Fruit fly (Drosophila melanogaster) whole organism, embryonic: ENCODE data around the gene CG31988.

Experiments
- ATbp ChIP-seq: fragments of 200-800 bp; sonication (Bioruptor generic); optimal IDR thresholded peaks from 2 replicates; lab custom pipeline; 2017; ENCODE audit warnings: missing biosample characterization, mild to moderate bottlenecking, missing genetic modification characterization, missing genetic modification reagents
- BEAF-32 ChIP-seq: fragments of 200-800 bp; sonication (Bioruptor generic); optimal IDR thresholded peaks from 3 replicates; lab custom pipeline; 2017; ENCODE audit warnings: missing biosample characterization, missing genetic modification characterization, mild to moderate bottlenecking, moderate library complexity, missing genetic modification reagents
- Blimp-1 ChIP-seq: fragments of 200-800 bp; sonication (Bioruptor generic); optimal IDR thresholded peaks from 3 replicates; lab custom pipeline; 2018; ENCODE audit warnings: missing biosample characterization, missing genetic modification characterization, mild to moderate bottlenecking, moderate library complexity, missing genetic modification reagents
- CG10959 ChIP-seq: fragments of 200-800 bp; sonication (Bioruptor generic); IDR thresholded peaks from 2 replicates; pipeline ENCODE4 v1.3.6; 2022; ENCODE audit warnings: missing biosample characterization, missing genetic modification characterization
- CG11247 ChIP-seq: fragments of 200-800 bp; sonication (Bioruptor generic); IDR thresholded peaks from 2 replicates; pipeline ENCODE4 v1.3.6; 2022; ENCODE audit warnings: missing biosample characterization, missing genetic modification characterization
- CG11456 ChIP-seq: fragments of 200-800 bp; sonication (Bioruptor generic); IDR thresholded peaks from 3 replicates; pipeline ENCODE4 v1.3.6; 2022; ENCODE audit warnings: missing biosample characterization, missing genetic modification characterization
- CG11504 ChIP-seq: fragments of 200-800 bp; sonication (Bioruptor generic); optimal IDR thresholded peaks from 3 replicates; lab custom pipeline; 2019; ENCODE audit warnings: missing biosample characterization, mild to moderate bottlenecking, missing genetic modification characterization, moderate library complexity
- CG12299 ChIP-seq: fragments of 200-800 bp; sonication (Bioruptor generic); optimal IDR thresholded peaks from 2 replicates; lab custom pipeline; 2018; ENCODE audit warnings: missing biosample characterization, mild to moderate bottlenecking, missing genetic modification characterization
- CG1233 ChIP-seq: fragments of 200-800 bp; sonication (Bioruptor generic); optimal IDR thresholded peaks from 4 replicates; lab custom pipeline; 2018; ENCODE audit warnings: missing biosample characterization, mild to moderate bottlenecking, missing genetic modification characterization
- CG15479 ChIP-seq: fragments of 200-800 bp; sonication (Bioruptor generic); optimal IDR thresholded peaks from 3 replicates; lab custom pipeline; 2019; ENCODE audit warnings: missing biosample characterization, mild to moderate bottlenecking, missing genetic modification characterization, moderate library complexity
- CG2116 ChIP-seq: fragments of 200-800 bp; sonication (Bioruptor generic); optimal IDR thresholded peaks from 3 replicates; lab custom pipeline; 2018; ENCODE audit warnings: missing biosample characterization, mild to moderate bottlenecking, missing genetic modification characterization
- CG2199 ChIP-seq: fragments of 200-800 bp; sonication (Bioruptor generic); IDR thresholded peaks from 3 replicates; pipeline ENCODE4 v1.3.6; 2022; ENCODE audit warnings: missing biosample characterization, missing genetic modification characterization
- CG30431 ChIP-seq: fragments of 200-800 bp; sonication (Bioruptor generic); optimal IDR thresholded peaks from 2 replicates; lab custom pipeline; 2017; ENCODE audit warnings: missing biosample characterization, missing genetic modification characterization
- CG31441 ChIP-seq: fragments of 200-800 bp; sonication (Bioruptor generic); IDR thresholded peaks from 2 replicates; pipeline ENCODE4 v1.3.6; 2022; ENCODE audit warnings: missing biosample characterization, missing genetic modification characterization
- CG3407 ChIP-seq: fragments of 200-800 bp; sonication (Bioruptor generic); optimal IDR thresholded peaks from 2 replicates; lab custom pipeline; 2018; ENCODE audit warnings: missing biosample characterization, mild to moderate bottlenecking, missing genetic modification characterization
- CG4360 ChIP-seq: fragments of 200-800 bp; sonication (Bioruptor generic); IDR thresholded peaks from 2 replicates; pipeline ENCODE4 v1.3.6; 2022; ENCODE audit warnings: missing biosample characterization, missing genetic modification characterization
- CG4617 ChIP-seq: fragments of 200-800 bp; sonication (Bioruptor generic); optimal IDR thresholded peaks from 3 replicates; lab custom pipeline; 2016; ENCODE audit warnings: missing biosample characterization, missing genetic modification characterization, borderline replicate concordance
- CG6654 ChIP-seq: fragments of 200-800 bp; sonication (Bioruptor generic); optimal IDR thresholded peaks from 2 replicates; lab custom pipeline; 2017; ENCODE audit warnings: missing biosample characterization, mild to moderate bottlenecking, missing genetic modification characterization
- CG7271 ChIP-seq: fragments of 200-800 bp; sonication (Bioruptor generic); optimal IDR thresholded peaks from 2 replicates; lab custom pipeline; 2018; ENCODE audit warnings: missing biosample characterization, mild to moderate bottlenecking, missing genetic modification characterization, moderate library complexity
- CG7357 ChIP-seq: fragments of 200-800 bp; sonication (Bioruptor generic); IDR thresholded peaks from 3 replicates; pipeline ENCODE4 v1.3.6; 2022; ENCODE audit warnings: missing biosample characterization, missing genetic modification characterization
- CG7786 ChIP-seq: fragments of 200-800 bp; sonication (Bioruptor generic); optimal IDR thresholded peaks from 2 replicates; lab custom pipeline; 2016; ENCODE audit warnings: missing biosample characterization, missing genetic modification characterization
- CG8765 ChIP-seq: fragments of 200-800 bp; sonication (Bioruptor generic); IDR thresholded peaks from 2 replicates; pipeline ENCODE4 v1.3.6; 2022; ENCODE audit warnings: missing biosample characterization, missing genetic modification characterization
- CG9215 ChIP-seq: fragments of 200-800 bp; sonication (Bioruptor generic); IDR thresholded peaks from 2 replicates; pipeline ENCODE4 v1.3.6; 2022; ENCODE audit warnings: missing biosample characterization, missing genetic modification characterization
- CG9797 ChIP-seq: fragments of 200-800 bp; sonication (Bioruptor generic); optimal IDR thresholded peaks from 3 replicates; lab custom pipeline; 2018; ENCODE audit warnings: missing biosample characterization, mild to moderate bottlenecking, missing genetic modification characterization
- Drgx ChIP-seq: fragments of 200-800 bp; sonication (Bioruptor generic); IDR thresholded peaks from 2 replicates; pipeline ENCODE4 v1.3.6; 2022; ENCODE audit warnings: missing biosample characterization, missing genetic modification characterization
- HLH4C ChIP-seq: fragments of 200-800 bp; sonication (Bioruptor generic); IDR thresholded peaks from 3 replicates; pipeline ENCODE4 v1.3.6; 2022; ENCODE audit warnings: missing biosample characterization, missing genetic modification characterization; ENCODE audit not compliant: partially characterized antibody
- HLH54F ChIP-seq: fragments of 200-800 bp; sonication (Bioruptor generic); optimal IDR thresholded peaks from 3 replicates; lab custom pipeline; 2016; ENCODE audit warnings: missing biosample characterization, missing genetic modification characterization
- HLHmδ ChIP-seq: fragments of 200-800 bp; sonication (Bioruptor generic); optimal IDR thresholded peaks from 2 replicates; lab custom pipeline; 2018; ENCODE audit warnings: missing biosample characterization, mild to moderate bottlenecking, missing genetic modification characterization, moderate library complexity
- Neu2 ChIP-seq: fragments of 200-800 bp; sonication (Bioruptor generic); optimal IDR thresholded peaks from 3 replicates; lab custom pipeline; 2016; ENCODE audit warnings: missing biosample characterization, missing genetic modification characterization, borderline replicate concordance
- Oaz ChIP-seq: fragments of 200-800 bp; sonication (Bioruptor generic); IDR thresholded peaks from 2 replicates; pipeline ENCODE4 v1.3.6; 2022; ENCODE audit warnings: missing biosample characterization, missing genetic modification characterization
- Opbp ChIP-seq: fragments of 200-800 bp; sonication (Bioruptor generic); IDR thresholded peaks from 3 replicates; pipeline ENCODE4 v1.3.6; 2022; ENCODE audit warnings: missing biosample characterization, missing genetic modification characterization; ENCODE audit not compliant: partially characterized antibody
- Scr ChIP-seq: fragments of 200-800 bp; sonication (Bioruptor generic); IDR thresholded peaks from 2 replicates; pipeline ENCODE4 v1.3.6; 2022; ENCODE audit warnings: missing biosample characterization, missing genetic modification characterization; ENCODE audit not compliant: partially characterized antibody
- Side ChIP-seq: fragments of 200-800 bp; sonication (Bioruptor generic); optimal IDR thresholded peaks from 2 replicates; lab custom pipeline; 2016; ENCODE audit warnings: missing biosample characterization, missing genetic modification characterization
- Spps ChIP-seq: fragments of 200-800 bp; sonication (Bioruptor generic); optimal IDR thresholded peaks from 2 replicates; lab custom pipeline; 2018; ENCODE audit warnings: missing biosample characterization, mild to moderate bottlenecking, missing genetic modification characterization
- ab ChIP-seq: fragments of 200-800 bp; sonication (Bioruptor generic); optimal IDR thresholded peaks from 2 replicates; lab custom pipeline; 2016; ENCODE audit warnings: missing biosample characterization, missing genetic modification characterization
- ara ChIP-seq: fragments of 200-800 bp; sonication (Bioruptor generic); IDR thresholded peaks from 2 replicates; pipeline ENCODE4 v1.3.6; 2022; ENCODE audit warnings: missing biosample characterization, missing genetic modification characterization
- crol ChIP-seq: fragments of 200-800 bp; sonication (Bioruptor generic); IDR thresholded peaks from 2 replicates; pipeline ENCODE4 v1.3.6; 2022; ENCODE audit warnings: missing biosample characterization, missing genetic modification characterization
- dmrt99B ChIP-seq: fragments of 200-800 bp; sonication (Bioruptor generic); optimal IDR thresholded peaks from 2 replicates; lab custom pipeline; 2018; ENCODE audit warnings: missing biosample characterization, mild to moderate bottlenecking, missing genetic modification characterization, moderate library complexity
- dysf ChIP-seq: fragments of 200-800 bp; sonication (Bioruptor generic); IDR thresholded peaks from 3 replicates; pipeline ENCODE4 v1.3.6; 2022; ENCODE audit warnings: missing biosample characterization, missing genetic modification characterization
- gem ChIP-seq: fragments of 200-800 bp; sonication (Bioruptor generic); optimal IDR thresholded peaks from 2 replicates; lab custom pipeline; 2019; ENCODE audit warnings: missing biosample characterization, mild to moderate bottlenecking, missing genetic modification characterization, moderate library complexity
- ind ChIP-seq: fragments of 200-800 bp; sonication (Bioruptor generic); optimal IDR thresholded peaks from 3 replicates; lab custom pipeline; 2016; ENCODE audit warnings: missing biosample characterization, missing genetic modification characterization
- sc ChIP-seq, 3 experiments: fragments of >200 bp in 2 of 3; fragments of 200-800 bp in 1 of 3; sonication (Bioruptor generic) in 1 of 3; optimal IDR thresholded peaks; 2 replicates in 2 of 3; 3 replicates in 1 of 3; lab custom pipeline; 2017; ENCODE audit warnings: mild to moderate bottlenecking in 1 of 3, missing biosample characterization in 1 of 3, missing genetic modification characterization in 1 of 3, missing genetic modification reagents in 1 of 3
- slbo ChIP-seq: fragments of 200-800 bp; sonication (Bioruptor generic); IDR thresholded peaks from 2 replicates; pipeline ENCODE4 v1.3.6; 2022; ENCODE audit warnings: missing biosample characterization, missing genetic modification characterization
- sr ChIP-seq: fragments of 200-800 bp; sonication (Bioruptor generic); IDR thresholded peaks from 3 replicates; pipeline ENCODE4 v1.3.6; 2022; ENCODE audit warnings: missing biosample characterization, missing genetic modification characterization
- unc-4 ChIP-seq: fragments of 200-800 bp; sonication (Bioruptor generic); IDR thresholded peaks from 2 replicates; pipeline ENCODE4 v1.3.6; 2022; ENCODE audit warnings: missing biosample characterization, missing genetic modification characterization; ENCODE audit not compliant: partially characterized antibody
- wek ChIP-seq: fragments of 200-800 bp; sonication (Bioruptor generic); optimal IDR thresholded peaks from 3 replicates; lab custom pipeline; 2018; ENCODE audit warnings: missing biosample characterization, mild to moderate bottlenecking, missing genetic modification characterization, moderate library complexity

Gene CG31988

DNA sequence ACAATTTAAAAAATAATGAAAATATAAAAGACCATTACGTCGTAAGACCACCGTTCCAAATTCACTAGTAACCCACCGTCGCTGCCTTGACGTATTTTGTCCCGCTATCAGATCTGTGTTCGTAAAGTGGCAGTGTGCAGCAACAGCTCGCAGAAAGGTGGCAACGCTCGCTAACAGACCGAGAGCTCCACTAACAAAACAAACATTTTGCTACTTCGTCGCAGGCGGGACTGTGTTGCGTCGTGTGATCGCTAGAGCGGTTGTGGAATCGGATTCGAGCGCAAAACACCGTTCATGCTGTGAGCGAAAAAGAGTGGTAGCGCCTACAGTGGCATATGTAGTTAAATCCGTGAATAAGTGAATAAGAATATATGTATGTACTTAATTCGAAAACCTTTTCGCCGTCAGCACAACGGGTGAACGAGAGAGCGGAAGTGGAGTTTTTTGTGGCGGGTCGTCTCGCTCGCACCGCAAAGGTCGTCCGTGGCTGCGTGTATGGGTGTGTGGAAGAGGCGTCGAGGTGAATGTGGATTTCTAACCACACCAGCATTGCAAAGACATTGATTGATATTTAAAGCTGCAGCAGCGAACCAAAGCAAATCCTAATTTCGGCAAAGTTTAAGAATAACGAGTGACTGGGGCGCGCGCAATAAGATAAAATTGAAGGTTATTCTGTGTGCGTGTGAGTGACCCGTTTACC is 34.6 kb upstream of the CG31988 start, which contains the start of gene Hr39 (continued):
- TF ChIP-seq HLHmδ (GFP tag; lab: Kevin White, UChicago) (no peak), Side (GFP tag; lab: Kevin White, UChicago) (no peak), CG1233 (GFP tag; lab: Kevin White, UChicago) (peak; percentile 26), ind (GFP tag; lab: Kevin White, UChicago) (no peak), CG12299 (tag; lab: Kevin White, UChicago) (peak; percentile 9), slbo (no peak), CG11504 (tag; lab: Kevin White, UChicago) (no peak), Drgx (GFP tag; lab: Robert Waterston, UW) (no peak), sr (GFP tag; lab: Robert Waterston, UW) (no peak), gem (peak; percentile 1), dysf (GFP tag; lab: Robert Waterston, UW) (no peak), HLH4C (GFP tag; lab: Robert Waterston, UW) (no peak), CG30431 (GFP tag; lab: Kevin White, UChicago) (no peak), CG6654 (GFP tag; lab: Kevin White, UChicago) (no peak), CG3407 (GFP tag; lab: Kevin White, UChicago) (no peak), CG11456 (no peak), wek (peak; percentile 15), CG7786 (GFP tag; lab: Kevin White, UChicago) (no peak), Blimp-1 (GFP tag; lab: Kevin White, UChicago) (no peak), Spps (tag; lab: Kevin White, UChicago) (peak; percentile 31), CG7357 (no peak), unc-4 (GFP tag; lab: Robert Waterston, UW) (no peak), ATbp (no peak), ab (GFP tag; lab: Kevin White, UChicago) (no peak), Scr (GFP tag; lab: Robert Waterston, UW) (no peak), sc (optimal IDR thresholded peaks at IDR 0.05; lab: Kevin White, UChicago) (no peak), sc (GFP tag; optimal IDR thresholded peaks at IDR 0.05; lab: Kevin White, UChicago) (no peak), Oaz (GFP tag; lab: Robert Waterston, UW) (no peak), CG15479 (GFP tag; lab: Kevin White, UChicago) (no peak), ara (GFP tag; lab: Robert Waterston, UW) (no peak), CG9797 (GFP tag; lab: Kevin White, UChicago) (peak; percentile 75), dmrt99B (tag; lab: Kevin White, UChicago) (no peak), CG11247 (GFP tag; lab: Robert Waterston, UW) (no peak), CG31441 (GFP tag; lab: Robert Waterston, UW) (no peak), Neu2 (GFP tag; lab: Kevin White, UChicago) (no peak), crol (GFP tag; lab: Robert Waterston, UW) (no peak), CG8765 (GFP tag; lab: Robert Waterston, UW) (no peak), HLH54F (GFP tag; lab: Kevin White, UChicago) (peak; percentile 29), CG4360 (GFP tag; lab: Robert Waterston, UW) (no peak), CG4617 (GFP tag; lab: Kevin White, UChicago) (no peak), CG2199 (GFP tag; lab: Robert Waterston, UW) (no peak), CG7271 (tag; lab: Kevin White, UChicago) (no peak), BEAF-32 (GFP tag; lab: Kevin White, UChicago) (peak; percentile 75), CG9215 (GFP tag; lab: Robert Waterston, UW) (no peak), Opbp (no peak), CG10959 (no peak), CG2116 (peak; percentile 73)
